Worm (Caenorhabditis elegans) whole organism, late embryonic: ENCODE data around the gene AH9.4.

Source experiments
- C08G9.2 ChIP-seq: sonication (generic microtip); optimal IDR thresholded peaks from 2 replicates; lab custom pipeline; 2016; ENCODE audit warnings: mild to moderate bottlenecking, missing genetic modification characterization, moderate library complexity, missing compliant biosample characterization
- F13H6.1 ChIP-seq: sonication (generic microtip); optimal IDR thresholded peaks from 2 replicates; lab custom pipeline; 2016; ENCODE audit warnings: missing genetic modification characterization, missing compliant biosample characterization
- K09A11.1 ChIP-seq: sonication (generic microtip); optimal IDR thresholded peaks from 2 replicates; lab custom pipeline; 2017; ENCODE audit warnings: antibody characterized with exemption, mild to moderate bottlenecking, missing genetic modification characterization, missing compliant biosample characterization; ENCODE audit not compliant: insufficient read depth
- T23F11.4 ChIP-seq: fragments of 200-800 bp; sonication (Bioruptor generic); optimal IDR thresholded peaks from 2 replicates; lab custom pipeline; 2018; ENCODE audit warnings: mild to moderate bottlenecking, missing genetic modification characterization, missing compliant biosample characterization
- ceh-14 ChIP-seq: sonication (generic microtip); optimal IDR thresholded peaks from 2 replicates; lab custom pipeline; 2016; ENCODE audit warnings: missing genotype, missing genetic modification characterization, missing compliant biosample characterization
- ceh-18 ChIP-seq: sonication (generic microtip); optimal IDR thresholded peaks from 2 replicates; lab custom pipeline; 2016; ENCODE audit warnings: missing genetic modification characterization, missing compliant biosample characterization
- ceh-19 ChIP-seq: fragments of 200-800 bp; sonication (Bioruptor generic); optimal IDR thresholded peaks from 2 replicates; lab custom pipeline; 2018; ENCODE audit warnings: mild to moderate bottlenecking, missing genetic modification characterization, missing compliant biosample characterization
- ceh-2 ChIP-seq: sonication (generic microtip); optimal IDR thresholded peaks from 2 replicates; lab custom pipeline; 2016; ENCODE audit warnings: missing genotype, missing genetic modification characterization, missing compliant biosample characterization
- ceh-22 ChIP-seq: sonication (generic microtip); optimal IDR thresholded peaks from 2 replicates; lab custom pipeline; 2017; ENCODE audit warnings: missing biosample characterization, missing genetic modification characterization
- ceh-30 ChIP-seq: fragments of 150-350 bp; optimal IDR thresholded peaks from 2 replicates; lab custom pipeline; 2014; ENCODE audit warnings: missing biosample characterization, missing genetic modification characterization
- ceh-31 ChIP-seq: sonication (generic microtip); optimal IDR thresholded peaks from 2 replicates; lab custom pipeline; 2016; ENCODE audit warnings: missing genetic modification characterization, missing compliant biosample characterization
- ceh-34 ChIP-seq: sonication (generic microtip); optimal IDR thresholded peaks from 2 replicates; lab custom pipeline; 2016; ENCODE audit warnings: mild to moderate bottlenecking, missing genetic modification characterization, missing compliant biosample characterization
- ceh-48 ChIP-seq: sonication (generic microtip); optimal IDR thresholded peaks from 2 replicates; lab custom pipeline; 2016; ENCODE audit warnings: missing genetic modification characterization, inconsistent platforms, missing compliant biosample characterization
- ceh-6 ChIP-seq: fragments of 200-800 bp; sonication (Bioruptor generic); optimal IDR thresholded peaks from 2 replicates; lab custom pipeline; 2018; ENCODE audit warnings: mild to moderate bottlenecking, missing genetic modification characterization, missing compliant biosample characterization
- che-1 ChIP-seq: sonication (generic microtip); optimal IDR thresholded peaks from 2 replicates; lab custom pipeline; 2016; ENCODE audit warnings: mild to moderate bottlenecking, missing genetic modification characterization, missing compliant biosample characterization
- dmd-4 ChIP-seq: sonication (generic microtip); optimal IDR thresholded peaks from 2 replicates; lab custom pipeline; 2016; ENCODE audit warnings: borderline replicate concordance, missing genetic modification characterization, missing compliant biosample characterization
- dve-1 ChIP-seq: sonication (generic microtip); optimal IDR thresholded peaks from 2 replicates; lab custom pipeline; 2017; ENCODE audit warnings: antibody characterized with exemption, mild to moderate bottlenecking, missing genetic modification characterization, missing compliant biosample characterization
- elt-4 ChIP-seq: sonication (generic microtip); optimal IDR thresholded peaks from 2 replicates; lab custom pipeline; 2016; ENCODE audit warnings: missing genetic modification characterization, missing compliant biosample characterization
- ets-4 ChIP-seq: sonication (generic microtip); optimal IDR thresholded peaks from 2 replicates; lab custom pipeline; 2016; ENCODE audit warnings: missing genetic modification characterization, missing compliant biosample characterization
- eyg-1 ChIP-seq: sonication (generic microtip); optimal IDR thresholded peaks from 2 replicates; lab custom pipeline; 2016; ENCODE audit warnings: missing genotype, missing genetic modification characterization, missing compliant biosample characterization
- hlh-30 ChIP-seq: sonication (generic microtip); optimal IDR thresholded peaks from 2 replicates; lab custom pipeline; 2017; ENCODE audit warnings: antibody characterized with exemption, missing genetic modification characterization, missing compliant biosample characterization; ENCODE audit not compliant: insufficient read depth
- hlh-8 ChIP-seq: sonication (generic microtip); optimal IDR thresholded peaks from 2 replicates; lab custom pipeline; 2016; ENCODE audit warnings: missing genotype, missing genetic modification characterization, missing compliant biosample characterization
- lim-6 ChIP-seq: sonication (generic microtip); optimal IDR thresholded peaks from 2 replicates; lab custom pipeline; 2016; ENCODE audit warnings: missing genetic modification characterization, missing compliant biosample characterization
- lin-11 ChIP-seq: fragments of 200-800 bp; sonication (Bioruptor generic); optimal IDR thresholded peaks from 2 replicates; lab custom pipeline; 2018; ENCODE audit warnings: mild to moderate bottlenecking, missing genetic modification characterization, missing compliant biosample characterization
- nfya-1 ChIP-seq: sonication (generic microtip); optimal IDR thresholded peaks from 2 replicates; lab custom pipeline; 2017; ENCODE audit warnings: missing genetic modification characterization, mild to moderate bottlenecking, missing compliant biosample characterization, antibody characterized with exemption, moderate library complexity
- nhr-11 ChIP-seq: fragments of 150-350 bp; optimal IDR thresholded peaks from 2 replicates; lab custom pipeline; 2014; ENCODE audit warnings: missing biosample characterization, missing genetic modification characterization
- npax-4 ChIP-seq: sonication (generic microtip); optimal IDR thresholded peaks from 2 replicates; lab custom pipeline; 2016; ENCODE audit warnings: missing genetic modification characterization, missing compliant biosample characterization
- pat-9 ChIP-seq: fragments of 200-800 bp; sonication (Bioruptor generic); optimal IDR thresholded peaks from 2 replicates; lab custom pipeline; 2018; ENCODE audit warnings: mild to moderate bottlenecking, missing genetic modification characterization, moderate library complexity, missing compliant biosample characterization
- pax-1 ChIP-seq: fragments of 150-350 bp; optimal IDR thresholded peaks from 2 replicates; lab custom pipeline; 2014; ENCODE audit warnings: missing biosample characterization, missing genetic modification characterization
- pha-2 ChIP-seq: sonication (generic microtip); optimal IDR thresholded peaks from 2 replicates; lab custom pipeline; 2017; ENCODE audit warnings: mild to moderate bottlenecking, missing genetic modification characterization, missing compliant biosample characterization
- pqm-1 ChIP-seq: sonication (generic microtip); optimal IDR thresholded peaks from 2 replicates; lab custom pipeline; 2016; ENCODE audit warnings: missing genetic modification characterization, missing compliant biosample characterization
- pros-1 ChIP-seq: fragments of 150-350 bp; optimal IDR thresholded peaks from 2 replicates; lab custom pipeline; 2014; ENCODE audit warnings: missing biosample characterization, missing genetic modification reagents, missing genetic modification characterization
- ref-2 ChIP-seq: sonication (generic microtip); optimal IDR thresholded peaks from 2 replicates; lab custom pipeline; 2016; ENCODE audit warnings: missing genetic modification characterization, missing compliant biosample characterization
- rnt-1 ChIP-seq: sonication (generic microtip); optimal IDR thresholded peaks from 2 replicates; lab custom pipeline; 2016; ENCODE audit warnings: missing genetic modification characterization, missing compliant biosample characterization
- sdc-2 ChIP-seq: sonication (generic microtip); optimal IDR thresholded peaks from 2 replicates; lab custom pipeline; 2016; ENCODE audit warnings: missing genotype, missing genetic modification characterization, missing compliant biosample characterization
- sox-2 ChIP-seq: fragments of 200-800 bp; sonication (Bioruptor generic); IDR thresholded peaks from 2 replicates; pipeline ENCODE4 v1.3.6; 2022; ENCODE audit warnings: missing genetic modification reagents, missing genetic modification characterization, missing compliant biosample characterization
- sox-4 ChIP-seq: sonication (generic microtip); optimal IDR thresholded peaks from 2 replicates; lab custom pipeline; 2017; ENCODE audit warnings: mild to moderate bottlenecking, missing genetic modification characterization, inconsistent platforms, missing compliant biosample characterization
- syd-9 ChIP-seq: sonication (generic microtip); optimal IDR thresholded peaks from 2 replicates; lab custom pipeline; 2016; ENCODE audit warnings: mild to moderate bottlenecking, missing genetic modification characterization, moderate library complexity, missing compliant biosample characterization
- tbx-2 ChIP-seq: sonication (generic microtip); optimal IDR thresholded peaks from 2 replicates; lab custom pipeline; 2016; ENCODE audit warnings: missing genetic modification characterization, missing compliant biosample characterization
- tbx-7 ChIP-seq: sonication (generic microtip); optimal IDR thresholded peaks from 2 replicates; lab custom pipeline; 2016; ENCODE audit warnings: missing genotype, missing genetic modification characterization, missing compliant biosample characterization
- ttx-3 ChIP-seq: sonication (generic microtip); optimal IDR thresholded peaks from 2 replicates; lab custom pipeline; 2016; ENCODE audit warnings: missing genetic modification reagents, missing genetic modification characterization, missing compliant biosample characterization
- unc-3 ChIP-seq, 2 experiments: fragments of 200-800 bp in 1 of 2; sonication (Bioruptor generic) in 1 of 2; sonication (generic microtip) in 1 of 2; conservative IDR thresholded peaks in 1 of 2; optimal IDR thresholded peaks in 1 of 2; 2 replicates each; pipeline versions ENCODE4 v1.3.6 to Lab custom; 2016 to 2022; ENCODE audit warnings: missing compliant biosample characterization in 2 of 2, missing genetic modification characterization in 2 of 2, missing genetic modification reagents in 1 of 2
- unc-42 ChIP-seq: sonication (generic microtip); optimal IDR thresholded peaks from 2 replicates; lab custom pipeline; 2016; ENCODE audit warnings: missing genotype, missing genetic modification characterization, missing compliant biosample characterization
- ztf-16 ChIP-seq: sonication (generic microtip); optimal IDR thresholded peaks from 2 replicates; lab custom pipeline; 2017; ENCODE audit warnings: missing genetic modification characterization, missing compliant biosample characterization

AH9.4 gene

DNA sequence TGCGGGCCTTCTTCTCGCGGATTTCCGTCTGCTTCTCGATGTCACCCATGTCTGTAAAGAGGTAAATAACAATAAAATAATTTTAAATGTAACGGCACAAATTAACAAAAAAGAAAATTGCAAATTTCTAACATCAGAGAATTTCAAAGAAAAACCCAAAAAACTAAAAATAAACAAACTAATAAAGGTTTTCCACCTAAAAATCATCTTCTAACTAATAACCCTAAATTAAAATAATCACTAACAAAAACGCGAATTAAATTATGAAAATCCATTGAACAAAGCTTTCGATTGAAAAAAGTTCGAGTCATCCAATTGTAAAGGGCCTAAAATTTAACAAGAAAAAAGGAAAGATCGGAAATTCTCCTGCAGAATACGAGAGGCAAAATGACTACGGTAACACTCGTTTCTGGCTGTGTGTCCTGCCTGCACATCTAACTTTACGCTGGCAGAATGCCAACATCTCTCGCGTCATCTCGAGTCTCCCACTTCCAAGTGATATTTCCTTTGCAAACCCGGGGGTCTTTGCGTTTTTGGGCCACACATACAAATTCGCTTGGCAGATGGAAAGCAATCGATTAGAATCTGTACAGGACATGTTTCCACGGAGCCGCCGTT is 31.5 kb downstream of the AH9.4 start, which contains the start of gene rpl-11.2 (continued):
- peak; percentile 57 for TF ChIP-seq ceh-2 (tag; lab: Kevin White, UChicago)
- peak; percentile 85 for TF ChIP-seq ceh-18 (tag; lab: Kevin White, UChicago)
- TF ChIP-seq nfya-1: peak; percentile 97
- TF ChIP-seq hlh-30: peak; percentile 57
- peak; percentile 24 for TF ChIP-seq K09A11.1 (tag; lab: Kevin White, UChicago)
- TF ChIP-seq ceh-31 (tag; lab: Kevin White, UChicago): peak; percentile 78
- peak; percentile 44; the same call in 1 of the 2 replicates for TF ChIP-seq unc-3 (GFP tag; conservative IDR thresholded peaks at IDR 0.05; lab: Robert Waterston, UW)
- peak; percentile 44 for TF ChIP-seq unc-3 (tag; optimal IDR thresholded peaks at IDR 0.05; lab: Kevin White, UChicago)

DNA sequence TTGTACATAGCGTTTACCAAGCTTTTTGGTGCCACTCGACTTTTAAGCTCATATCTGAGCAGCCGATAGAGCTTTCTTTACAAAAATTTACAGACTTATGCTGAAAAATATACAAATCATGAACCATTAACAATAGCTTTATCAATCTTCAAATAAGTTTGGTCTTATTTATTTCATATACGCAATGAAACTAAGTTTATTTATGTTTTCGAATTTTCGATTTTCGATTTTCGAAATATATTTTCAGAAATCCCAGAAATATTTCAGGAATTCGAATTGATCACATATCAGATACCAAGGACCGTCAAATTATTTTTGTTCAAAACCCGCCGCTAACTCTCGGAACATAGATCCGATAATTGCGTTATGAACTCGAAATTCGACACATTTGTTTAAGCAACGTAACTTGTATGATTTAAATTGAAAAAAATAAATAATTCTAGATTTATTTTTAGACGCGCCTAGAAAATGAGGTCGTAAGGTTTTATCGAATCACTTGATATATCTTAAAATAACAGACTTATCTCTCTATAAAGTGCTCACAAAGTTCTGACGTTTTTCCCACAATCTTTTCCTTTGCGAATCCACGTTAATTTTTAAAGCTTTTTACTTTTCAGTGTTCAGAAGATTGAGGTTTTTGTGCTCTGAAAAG is 32.9 kb downstream of the AH9.4 start:
- TF ChIP-seq sdc-2 (tag; lab: Kevin White, UChicago) (no peak), ceh-34 (tag; lab: Kevin White, UChicago) (no peak), ceh-6 (GFP tag; lab: Kevin White, UChicago) (no peak), ceh-14 (tag; lab: Kevin White, UChicago) (no peak), sox-2 (no peak), T23F11.4 (GFP tag; lab: Kevin White, UChicago) (no peak), tbx-2 (no peak), che-1 (tag; lab: Kevin White, UChicago) (no peak), hlh-30 (no peak), sox-4 (tag; lab: Kevin White, UChicago) (no peak), K09A11.1 (tag; lab: Kevin White, UChicago) (no peak), ets-4 (tag; lab: Kevin White, UChicago) (no peak), pros-1 (tag; lab: Kevin White, UChicago) (no peak)
- TF ChIP-seq, all 69 proteins: peak for 0

DNA sequence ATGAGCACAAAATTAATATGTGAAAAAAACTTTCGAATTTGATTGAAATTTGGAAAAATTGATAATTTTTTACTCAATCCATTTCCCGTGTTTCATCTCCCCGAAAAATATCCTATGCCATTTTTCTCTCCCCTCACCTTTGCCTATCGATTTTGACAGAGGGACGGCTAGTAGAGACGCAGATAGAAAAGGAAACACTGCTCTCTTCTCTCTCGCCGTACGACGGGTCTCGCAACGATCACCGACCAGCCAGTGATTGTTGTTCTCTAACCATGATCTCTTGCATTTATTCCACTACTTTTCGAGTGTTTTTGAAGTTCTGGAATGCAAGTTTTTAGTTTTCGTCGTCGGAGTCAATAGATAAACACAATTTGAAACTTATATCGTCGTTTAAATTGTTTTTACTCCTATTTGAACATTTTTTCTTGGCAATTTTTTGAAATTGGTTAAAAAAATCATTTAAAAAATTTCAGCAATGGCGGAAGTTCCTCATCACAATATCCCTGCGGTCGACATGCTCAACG is 36.6 kb downstream of the AH9.4 start, which contains the start of gene vha-15:
Gene vha-15 (plus strand): TSS at position 474 of the 524 bp plus-strand sequence.
- peak; percentile 64 for TF ChIP-seq ceh-31 (tag; lab: Kevin White, UChicago)
- TF ChIP-seq nfya-1: peak; percentile 85
- TF ChIP-seq hlh-30: peak; percentile 18
- TF ChIP-seq ceh-34 (tag; lab: Kevin White, UChicago): peak; percentile 40
- no peak for TF ChIP-seq pros-1 (tag; lab: Kevin White, UChicago)
- no peak for TF ChIP-seq elt-4 (tag; lab: Kevin White, UChicago)
- no peak for TF ChIP-seq F13H6.1 (tag; lab: Kevin White, UChicago)
- no peak for TF ChIP-seq ceh-22 (tag; lab: Kevin White, UChicago)
- no peak for TF ChIP-seq che-1 (tag; lab: Kevin White, UChicago)
- no peak for TF ChIP-seq C08G9.2 (tag; lab: Kevin White, UChicago)
- TF ChIP-seq ceh-30 (tag; lab: Kevin White, UChicago): no peak
- TF ChIP-seq ceh-19 (GFP tag; lab: Kevin White, UChicago): no peak
- TF ChIP-seq ceh-18 (tag; lab: Kevin White, UChicago): peak; percentile 33
- TF ChIP-seq hlh-8 (tag; lab: Kevin White, UChicago): no peak
- no peak for TF ChIP-seq tbx-7 (tag; lab: Kevin White, UChicago)
- no peak for TF ChIP-seq pqm-1 (tag; lab: Kevin White, UChicago)
- TF ChIP-seq pax-1 (tag; lab: Kevin White, UChicago): no peak
- TF ChIP-seq nhr-11 (tag; lab: Kevin White, UChicago): no peak
- no peak for TF ChIP-seq lim-6 (tag; lab: Kevin White, UChicago)
- peak; percentile 23 for TF ChIP-seq rnt-1 (tag; lab: Kevin White, UChicago)
- TF ChIP-seq ceh-14 (tag; lab: Kevin White, UChicago): no peak
- no peak for TF ChIP-seq lin-11
- TF ChIP-seq syd-9: no peak
- TF ChIP-seq pat-9 (tag; lab: Kevin White, UChicago): no peak
- TF ChIP-seq npax-4 (tag; lab: Kevin White, UChicago): no peak
- no peak for TF ChIP-seq ztf-16
- TF ChIP-seq unc-42: peak; percentile 44
- peak; percentile 47 for TF ChIP-seq dve-1
- TF ChIP-seq ets-4 (tag; lab: Kevin White, UChicago): no peak
- TF ChIP-seq unc-3 (GFP tag; conservative IDR thresholded peaks at IDR 0.05; lab: Robert Waterston, UW): no peak
- no peak for TF ChIP-seq unc-3 (tag; optimal IDR thresholded peaks at IDR 0.05; lab: Kevin White, UChicago)
- no peak for TF ChIP-seq eyg-1 (tag; lab: Kevin White, UChicago)
- no peak for TF ChIP-seq ttx-3 (tag; lab: Kevin White, UChicago)
- TF ChIP-seq ceh-48 (tag; lab: Kevin White, UChicago): peak; percentile 93
- peak; percentile 9 for TF ChIP-seq ref-2 (tag; lab: Kevin White, UChicago)
- peak; percentile 23 for TF ChIP-seq pha-2 (tag; lab: Kevin White, UChicago)
- no peak for TF ChIP-seq dmd-4 (tag; lab: Kevin White, UChicago)
